Fruit fly (Drosophila melanogaster): ENCODE results near the gene CG16711.

CG16711 gene

dm6 chr3L:9690798-9691475, 13.2 kb upstream of the CG16711 start (continued):
- TF ChIP-seq nau (GFP tag; optimal IDR thresholded peaks at IDR 0.05) (peak; percentile 61), Vsx1 (GFP tag; optimal IDR thresholded peaks at IDR 0.05) (no peak), Xbp1 (GFP tag; optimal IDR thresholded peaks at IDR 0.05) (peak; percentile 10), CG14860 (GFP tag; IDR thresholded peaks at IDR 0.05; ENCODE audit: partially characterized antibody) (no peak), CG4360 (GFP tag; IDR thresholded peaks at IDR 0.05) (no peak), CG6689 (GFP tag; IDR thresholded peaks at IDR 0.05) (peak; percentile 13; the same call in 1 of the 2 replicates), crc (GFP tag; optimal IDR thresholded peaks at IDR 0.05) (peak; percentile 8), HmgD (GFP tag; optimal IDR thresholded peaks at IDR 0.05) (no peak), CG8359 (GFP tag; optimal IDR thresholded peaks at IDR 0.05; ENCODE audit: borderline replicate concordance) (no peak), Hr78 (GFP tag; optimal IDR thresholded peaks at IDR 0.05) (no peak), sisA (GFP tag; IDR thresholded peaks at IDR 0.05) (no peak), Mrtf (GFP tag; IDR thresholded peaks at IDR 0.05) (no peak), CG2678 (tag; optimal IDR thresholded peaks at IDR 0.05) (peak; percentile 81), Hmx (GFP tag; optimal IDR thresholded peaks at IDR 0.05) (peak; percentile 30), CG11696 (GFP tag; IDR thresholded peaks at IDR 0.05) (no peak), CG2889 (GFP tag; IDR thresholded peaks at IDR 0.05) (no peak), row (GFP tag; IDR thresholded peaks at IDR 0.05) (peak; percentile 62), bigmax (GFP tag; optimal IDR thresholded peaks at IDR 0.05) (no peak), chif (GFP tag; optimal IDR thresholded peaks at IDR 0.05) (no peak), ap (GFP tag; IDR thresholded peaks at IDR 0.05) (0 out of 2 replicates have a peak, but pooled peaks have one; percentile 6), oc (tag; optimal IDR thresholded peaks at IDR 0.05) (no peak), ato (GFP tag; IDR thresholded peaks at IDR 0.05; ENCODE audit: partially characterized antibody) (no peak), tgo (GFP tag; IDR thresholded peaks at IDR 0.05) (no peak; the same call in 2 of the 3 replicates), CG13296 (GFP tag; optimal IDR thresholded peaks at IDR 0.05) (peak; percentile 50), sob (GFP tag; IDR thresholded peaks at IDR 0.05) (no peak), sima (GFP tag; optimal IDR thresholded peaks at IDR 0.05) (no peak), CG9932 (GFP tag; IDR thresholded peaks at IDR 0.05) (peak; percentile 34; the same call in 1 of the 2 replicates), CG11456 (GFP tag; IDR thresholded peaks at IDR 0.05) (no peak), Gug (GFP tag; IDR thresholded peaks at IDR 0.05) (no peak), CG9727 (GFP tag; optimal IDR thresholded peaks at IDR 0.05) (peak; percentile 11), maf-S (GFP tag; optimal IDR thresholded peaks at IDR 0.05) (no peak), CG9817 (tag; optimal IDR thresholded peaks at IDR 0.05) (peak; percentile 18), CG18011 (GFP tag; optimal IDR thresholded peaks at IDR 0.05) (no peak), TFAM (GFP tag; optimal IDR thresholded peaks at IDR 0.05) (no peak), CG7556 (GFP tag; optimal IDR thresholded peaks at IDR 0.05) (no peak), sc (optimal IDR thresholded peaks at IDR 0.05) (no peak), sc (GFP tag; optimal IDR thresholded peaks at IDR 0.05) (no peak), HLH4C (GFP tag; IDR thresholded peaks at IDR 0.05; ENCODE audit: partially characterized antibody) (no peak), NFAT (GFP tag; IDR thresholded peaks at IDR 0.05) (no peak), CG6854 (GFP tag; optimal IDR thresholded peaks at IDR 0.05) (no peak), zf30C (GFP tag; optimal IDR thresholded peaks at IDR 0.05) (no peak), rib (GFP tag; IDR thresholded peaks at IDR 0.05) (no peak), CG1024 (GFP tag; IDR thresholded peaks at IDR 0.05) (no peak), Camta (GFP tag; optimal IDR thresholded peaks at IDR 0.05) (no peak), Max (GFP tag; optimal IDR thresholded peaks at IDR 0.05) (no peak), slbo (GFP tag; IDR thresholded peaks at IDR 0.05) (peak; percentile 35), scrt (GFP tag; optimal IDR thresholded peaks at IDR 0.05) (peak; percentile 56), run (tag; optimal IDR thresholded peaks at IDR 0.05) (no peak), bab2 (GFP tag; optimal IDR thresholded peaks at IDR 0.05) (no peak), Optix (GFP tag; IDR thresholded peaks at IDR 0.05) (no peak), CG4282 (GFP tag; optimal IDR thresholded peaks at IDR 0.05) (no peak)

All from whole organism, embryonic.